Worm (Caenorhabditis elegans) whole organism, late embryonic: ENCODE results near the gene F46C5.9.

ENCODE experiments used
- dve-1 ChIP-seq: sonication (generic microtip); optimal IDR thresholded peaks from 2 replicates; lab custom pipeline; 2017; ENCODE audit warnings: antibody characterized with exemption, mild to moderate bottlenecking, missing genetic modification characterization, missing compliant biosample characterization
- rnt-1 ChIP-seq: sonication (generic microtip); optimal IDR thresholded peaks from 2 replicates; lab custom pipeline; 2016; ENCODE audit warnings: missing genetic modification characterization, missing compliant biosample characterization
- unc-42 ChIP-seq: sonication (generic microtip); optimal IDR thresholded peaks from 2 replicates; lab custom pipeline; 2016; ENCODE audit warnings: missing genotype, missing genetic modification characterization, missing compliant biosample characterization
- unc-55 ChIP-seq: sonication (generic microtip); optimal IDR thresholded peaks from 2 replicates; lab custom pipeline; 2017; ENCODE audit warnings: missing biosample characterization, missing genetic modification reagents, missing genetic modification characterization

- TF ChIP-seq rnt-1 (tag; lab: Kevin White, UChicago) (no peak), unc-42 (no peak), dve-1 (tag; lab: Kevin White, UChicago) (no peak), unc-55 (GFP tag; lab: Kevin White, UChicago) (no peak)
These were observed 15.3 kb downstream of the F46C5.9 start for ce11 chrII:8795227-8795626.
